Fruit fly (Drosophila melanogaster) whole organism, embryonic: Measurements from ENCODE around the gene CG13843.

Experiments used
- BtbVII ChIP-seq: fragments of 200-800 bp; sonication (Bioruptor generic); optimal IDR thresholded peaks from 3 replicates; lab custom pipeline; 2017; ENCODE audit warnings: missing biosample characterization, mild to moderate bottlenecking, missing genetic modification characterization
- CG1024 ChIP-seq: fragments of 200-800 bp; sonication (Bioruptor generic); IDR thresholded peaks from 2 replicates; pipeline ENCODE4 v1.3.6; 2022; ENCODE audit warnings: missing biosample characterization, missing genetic modification characterization
- CG10321 ChIP-seq: fragments of 200-800 bp; sonication (Bioruptor generic); IDR thresholded peaks from 2 replicates; pipeline ENCODE4 v1.3.6; 2022; ENCODE audit warnings: missing biosample characterization, missing genetic modification characterization
- CG12769 ChIP-seq: fragments of 200-800 bp; sonication (Bioruptor generic); optimal IDR thresholded peaks from 2 replicates; lab custom pipeline; 2019; ENCODE audit warnings: missing biosample characterization, mild to moderate bottlenecking, missing genetic modification characterization, moderate library complexity
- CG12942 ChIP-seq: fragments of 200-800 bp; sonication (Bioruptor generic); optimal IDR thresholded peaks from 3 replicates; lab custom pipeline; 2016; ENCODE audit warnings: missing biosample characterization, missing genetic modification characterization
- CG15479 ChIP-seq: fragments of 200-800 bp; sonication (Bioruptor generic); optimal IDR thresholded peaks from 3 replicates; lab custom pipeline; 2019; ENCODE audit warnings: missing biosample characterization, mild to moderate bottlenecking, missing genetic modification characterization, moderate library complexity
- CG15601 ChIP-seq: fragments of 200-800 bp; sonication (Bioruptor generic); optimal IDR thresholded peaks from 3 replicates; lab custom pipeline; 2019; ENCODE audit warnings: missing biosample characterization, mild to moderate bottlenecking, missing genetic modification characterization, moderate library complexity
- CG2199 ChIP-seq: fragments of 200-800 bp; sonication (Bioruptor generic); IDR thresholded peaks from 3 replicates; pipeline ENCODE4 v1.3.6; 2022; ENCODE audit warnings: missing biosample characterization, missing genetic modification characterization
- CG32767 ChIP-seq: fragments of 200-800 bp; sonication (Bioruptor generic); IDR thresholded peaks from 2 replicates; pipeline ENCODE4 v1.3.6; 2022; ENCODE audit warnings: missing biosample characterization, missing genetic modification characterization
- CG33213 ChIP-seq: fragments of 200-800 bp; sonication (Bioruptor generic); optimal IDR thresholded peaks from 3 replicates; lab custom pipeline; 2016; ENCODE audit warnings: missing biosample characterization, missing genetic modification characterization
- CG4282 ChIP-seq: fragments of 200-800 bp; sonication (Bioruptor generic); optimal IDR thresholded peaks from 2 replicates; lab custom pipeline; 2016; ENCODE audit warnings: missing biosample characterization, missing genetic modification characterization
- CG4707 ChIP-seq: fragments of 200-800 bp; sonication (Bioruptor generic); optimal IDR thresholded peaks from 2 replicates; lab custom pipeline; 2018; ENCODE audit warnings: missing biosample characterization, mild to moderate bottlenecking, missing genetic modification characterization, moderate library complexity
- CG4820 ChIP-seq: fragments of 200-800 bp; sonication (Bioruptor generic); optimal IDR thresholded peaks from 3 replicates; lab custom pipeline; 2016; ENCODE audit warnings: missing biosample characterization, missing genetic modification characterization
- CG6689 ChIP-seq: fragments of 200-800 bp; sonication (Bioruptor generic); IDR thresholded peaks from 2 replicates; pipeline ENCODE4 v1.3.6; 2022; ENCODE audit warnings: missing biosample characterization, missing genetic modification characterization
- CG7786 ChIP-seq: fragments of 200-800 bp; sonication (Bioruptor generic); optimal IDR thresholded peaks from 2 replicates; lab custom pipeline; 2016; ENCODE audit warnings: missing biosample characterization, missing genetic modification characterization
- CG8290 ChIP-seq, 3 experiments: fragments of 200-800 bp; sonication (Bioruptor generic); optimal IDR thresholded peaks; 2 replicates each; lab custom pipeline; 2016 to 2019; ENCODE audit warnings: missing biosample characterization in 3 of 3, missing genetic modification characterization in 3 of 3, mild to moderate bottlenecking in 2 of 3, moderate library complexity in 1 of 3
- CG8944 ChIP-seq: fragments of 200-800 bp; sonication (Bioruptor generic); optimal IDR thresholded peaks from 3 replicates; lab custom pipeline; 2016; ENCODE audit warnings: missing biosample characterization, missing genetic modification characterization
- CHES-1-like ChIP-seq: fragments of 200-800 bp; sonication (Bioruptor generic); optimal IDR thresholded peaks from 2 replicates; lab custom pipeline; 2016; ENCODE audit warnings: missing biosample characterization, missing genetic modification characterization
- Dbx ChIP-seq: fragments of 200-800 bp; sonication (Bioruptor generic); IDR thresholded peaks from 3 replicates; pipeline ENCODE4 v1.3.6; 2022; ENCODE audit warnings: missing biosample characterization, missing genetic modification characterization
- Dip3 ChIP-seq: fragments of 200-800 bp; sonication (Bioruptor generic); optimal IDR thresholded peaks from 3 replicates; lab custom pipeline; 2016; ENCODE audit warnings: missing biosample characterization, missing genetic modification characterization
- Hr51 ChIP-seq, 2 experiments: fragments of 200-800 bp; sonication (Bioruptor generic); optimal IDR thresholded peaks; 2 replicates in 1 of 2; 3 replicates in 1 of 2; lab custom pipeline; 2016 to 2018; ENCODE audit warnings: missing biosample characterization in 2 of 2, missing genetic modification characterization in 2 of 2, mild to moderate bottlenecking in 1 of 2, moderate library complexity in 1 of 2
- Lhr ChIP-seq: fragments of 200-800 bp; sonication (Bioruptor generic); optimal IDR thresholded peaks from 3 replicates; lab custom pipeline; 2017; ENCODE audit warnings: mild to moderate bottlenecking, missing biosample characterization, missing genetic modification reagents, missing genetic modification characterization
- Meics ChIP-seq: fragments of 200-800 bp; sonication (Bioruptor generic); optimal IDR thresholded peaks from 2 replicates; lab custom pipeline; 2017; ENCODE audit warnings: missing biosample characterization, mild to moderate bottlenecking, missing genetic modification characterization
- Side ChIP-seq: fragments of 200-800 bp; sonication (Bioruptor generic); optimal IDR thresholded peaks from 2 replicates; lab custom pipeline; 2016; ENCODE audit warnings: missing biosample characterization, missing genetic modification characterization
- abd-A ChIP-seq: fragments of 200-800 bp; sonication (Bioruptor generic); optimal IDR thresholded peaks from 3 replicates; lab custom pipeline; 2019; ENCODE audit warnings: missing biosample characterization, mild to moderate bottlenecking, missing genetic modification characterization, moderate library complexity
- ac ChIP-seq: fragments of 200-800 bp; sonication (Bioruptor generic); optimal IDR thresholded peaks from 3 replicates; lab custom pipeline; 2017; ENCODE audit warnings: missing biosample characterization, mild to moderate bottlenecking, missing genetic modification characterization
- bbx ChIP-seq: fragments of 200-800 bp; sonication (Bioruptor generic); IDR thresholded peaks from 2 replicates; pipeline ENCODE4 v1.3.6; 2022; ENCODE audit warnings: missing biosample characterization, missing genetic modification characterization; ENCODE audit not compliant: partially characterized antibody
- bsh ChIP-seq, 2 experiments: fragments of 200-800 bp; sonication (Bioruptor generic); optimal IDR thresholded peaks; 2 replicates each; lab custom pipeline; 2017 to 2018; ENCODE audit warnings: mild to moderate bottlenecking in 2 of 2, missing biosample characterization in 2 of 2, missing genetic modification characterization in 2 of 2, moderate library complexity in 1 of 2
- ci ChIP-seq: fragments of 200-800 bp; sonication (Bioruptor generic); IDR thresholded peaks from 3 replicates; pipeline ENCODE4 v1.3.6; 2022; ENCODE audit warnings: missing biosample characterization, missing genetic modification characterization
- da ChIP-seq: fragments of 200-800 bp; sonication (Bioruptor generic); optimal IDR thresholded peaks from 2 replicates; lab custom pipeline; 2016; ENCODE audit warnings: missing biosample characterization, missing genetic modification characterization
- ham ChIP-seq: fragments of 200-800 bp; sonication (Bioruptor generic); IDR thresholded peaks from 2 replicates; pipeline ENCODE4 v1.3.6; 2022; ENCODE audit warnings: missing biosample characterization, missing genetic modification characterization
- hkb ChIP-seq, 2 experiments: fragments of 200-800 bp in 1 of 2; fragments of >200 bp in 1 of 2; sonication (Bioruptor generic) in 1 of 2; IDR thresholded peaks in 1 of 2; optimal IDR thresholded peaks in 1 of 2; 2 replicates each; pipeline versions ENCODE4 v1.3.6 to Lab custom; 2017 to 2022; ENCODE audit warnings: missing biosample characterization in 1 of 2, missing genetic modification characterization in 1 of 2
- kay ChIP-seq: fragments of 200-800 bp; sonication (Bioruptor generic); optimal IDR thresholded peaks from 2 replicates; lab custom pipeline; 2016; ENCODE audit warnings: missing biosample characterization, missing genetic modification characterization
- lab ChIP-seq: fragments of 200-800 bp; sonication (Bioruptor generic); optimal IDR thresholded peaks from 3 replicates; lab custom pipeline; 2017; ENCODE audit warnings: missing biosample characterization, missing genetic modification characterization, mild to moderate bottlenecking, moderate library complexity, missing genetic modification reagents
- lmd ChIP-seq: fragments of 200-800 bp; sonication (Bioruptor generic); IDR thresholded peaks from 2 replicates; pipeline ENCODE4 v1.3.6; 2022; ENCODE audit warnings: missing biosample characterization, missing genetic modification characterization
- mirr ChIP-seq: fragments of 200-800 bp; sonication (Bioruptor generic); optimal IDR thresholded peaks from 3 replicates; lab custom pipeline; 2018; ENCODE audit warnings: missing biosample characterization, mild to moderate bottlenecking, missing genetic modification characterization
- nerfin-1 ChIP-seq: fragments of 200-800 bp; sonication (Bioruptor generic); optimal IDR thresholded peaks from 3 replicates; lab custom pipeline; 2019; ENCODE audit warnings: missing biosample characterization, mild to moderate bottlenecking, missing genetic modification characterization, moderate library complexity
- nom ChIP-seq: fragments of 200-800 bp; sonication (Bioruptor generic); optimal IDR thresholded peaks from 2 replicates; lab custom pipeline; 2017; ENCODE audit warnings: missing biosample characterization, missing genetic modification characterization, mild to moderate bottlenecking, moderate library complexity, missing genetic modification reagents
- org-1 ChIP-seq: fragments of 200-800 bp; sonication (Bioruptor generic); optimal IDR thresholded peaks from 2 replicates; lab custom pipeline; 2017; ENCODE audit warnings: missing biosample characterization, missing genetic modification characterization
- phol ChIP-seq: fragments of 200-800 bp; sonication (Bioruptor generic); optimal IDR thresholded peaks from 3 replicates; lab custom pipeline; 2018; ENCODE audit warnings: missing biosample characterization, mild to moderate bottlenecking, missing genetic modification characterization, moderate library complexity
- pros ChIP-seq: fragments of 200-800 bp; sonication (Bioruptor generic); optimal IDR thresholded peaks from 3 replicates; lab custom pipeline; 2019; ENCODE audit warnings: missing biosample characterization, mild to moderate bottlenecking, missing genetic modification characterization, moderate library complexity
- slp2 ChIP-seq: fragments of 200-800 bp; sonication (Bioruptor generic); optimal IDR thresholded peaks from 2 replicates; lab custom pipeline; 2016; ENCODE audit warnings: missing biosample characterization, missing genetic modification characterization
- toy ChIP-seq: fragments of 200-800 bp; sonication (Bioruptor generic); IDR thresholded peaks from 2 replicates; pipeline ENCODE4 v1.3.6; 2022; ENCODE audit warnings: missing biosample characterization, missing genetic modification characterization
- trh ChIP-seq: fragments of 200-800 bp; sonication (Bioruptor generic); optimal IDR thresholded peaks from 2 replicates; lab custom pipeline; 2016; ENCODE audit warnings: missing biosample characterization, missing genetic modification characterization
- unpg ChIP-seq: fragments of 200-800 bp; sonication (Bioruptor generic); optimal IDR thresholded peaks from 3 replicates; lab custom pipeline; 2018; ENCODE audit warnings: missing biosample characterization, mild to moderate bottlenecking, missing genetic modification characterization, moderate library complexity
- wdn ChIP-seq: fragments of 200-800 bp; sonication (Bioruptor generic); IDR thresholded peaks from 2 replicates; pipeline ENCODE4 v1.3.6; 2022; ENCODE audit warnings: missing biosample characterization, missing genetic modification characterization
- wek ChIP-seq: fragments of 200-800 bp; sonication (Bioruptor generic); optimal IDR thresholded peaks from 3 replicates; lab custom pipeline; 2018; ENCODE audit warnings: missing biosample characterization, mild to moderate bottlenecking, missing genetic modification characterization, moderate library complexity
- zfh1 ChIP-seq: fragments of 200-800 bp; sonication (Bioruptor generic); IDR thresholded peaks from 3 replicates; pipeline ENCODE4 v1.3.6; 2022; ENCODE audit warnings: missing biosample characterization, missing genetic modification characterization

Gene CG13843

DNA sequence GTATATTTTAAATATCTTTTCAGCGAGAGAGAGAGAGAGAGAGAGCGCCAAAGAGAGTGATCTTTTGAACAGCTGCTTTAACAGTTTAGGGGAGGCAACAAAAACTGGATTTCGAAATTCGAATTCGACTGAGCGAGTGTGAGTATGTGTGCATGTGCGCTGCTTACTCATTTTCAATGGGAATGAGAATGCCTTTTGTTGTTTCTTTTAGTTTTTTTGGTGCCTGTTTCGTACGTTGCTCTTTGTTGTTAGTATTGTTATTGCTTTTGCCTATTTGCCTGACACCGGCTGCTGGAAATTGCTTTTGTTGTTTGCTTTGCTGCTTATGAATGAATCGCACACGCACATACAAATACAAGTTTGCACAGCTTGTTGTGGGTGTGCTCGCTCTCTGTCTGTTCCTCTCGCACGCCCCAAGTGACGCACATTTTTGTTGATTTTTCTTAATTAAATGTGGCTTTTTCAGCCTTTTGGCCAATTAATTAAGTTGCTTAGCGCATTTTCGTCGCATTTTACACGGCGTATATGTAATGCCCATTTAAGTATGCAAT lies 17.6 kb downstream of the CG13843 start (continued):
- TF ChIP-seq nerfin-1 (tag; lab: Kevin White, UChicago) (peak; percentile 4), BtbVII (peak; percentile 47), CG1024 (GFP tag; lab: Robert Waterston, UW) (0 out of 2 replicates have a peak, but pooled peaks have one; percentile 15), CG12942 (GFP tag; lab: Kevin White, UChicago) (peak; percentile 3), CG7786 (peak; percentile 36), CG33213 (GFP tag; lab: Kevin White, UChicago) (peak; percentile 7), CG12769 (tag; lab: Kevin White, UChicago) (peak; percentile 80), slp2 (peak; percentile 18), Dbx (0 out of 3 replicates have a peak, but pooled peaks have one; percentile 21), kay (GFP tag; lab: Kevin White, UChicago) (peak; percentile 84), CG15601 (tag; lab: Kevin White, UChicago) (peak; percentile 23), bsh (GFP tag; optimal IDR thresholded peaks at IDR 0.05; lab: Kevin White, UChicago) (peak; percentile 35 to 92), da (GFP tag; lab: Kevin White, UChicago) (peak; percentile 65), hkb (optimal IDR thresholded peaks at IDR 0.05; lab: Kevin White, UChicago) (no peak), hkb (GFP tag; IDR thresholded peaks at IDR 0.05; lab: Robert Waterston, UW) (peak; percentile 68), unpg (GFP tag; lab: Kevin White, UChicago) (peak; percentile 49), ham (GFP tag; lab: Robert Waterston, UW) (no peak), CG2199 (GFP tag; lab: Robert Waterston, UW) (peak; percentile 69; the same call in 1 of the 3 replicates), lmd (GFP tag; lab: Robert Waterston, UW) (no peak), CG8290 (GFP tag; optimal IDR thresholded peaks at IDR 0.05; lab: Kevin White, UChicago) (no peak), CG8290 (tag; optimal IDR thresholded peaks at IDR 0.05; lab: Kevin White, UChicago) (peak in 1 of 2 experiments; percentile 65), CG6689 (GFP tag; lab: Robert Waterston, UW) (no peak), org-1 (GFP tag; lab: Kevin White, UChicago) (peak; percentile 35), CG32767 (GFP tag; lab: Robert Waterston, UW) (peak; percentile 28; the same call in 1 of the 2 replicates), Side (GFP tag; lab: Kevin White, UChicago) (peak; percentile 59), pros (peak; percentile 69), zfh1 (GFP tag; lab: Robert Waterston, UW) (peak; percentile 34; the same call in 1 of the 3 replicates), CHES-1-like (GFP tag; lab: Kevin White, UChicago) (peak; percentile 79), CG15479 (GFP tag; lab: Kevin White, UChicago) (no peak), toy (GFP tag; lab: Robert Waterston, UW) (no peak), wek (GFP tag; lab: Kevin White, UChicago) (peak; percentile 83), CG4707 (peak; percentile 50), CG10321 (GFP tag; lab: Robert Waterston, UW) (peak; percentile 72), CG4820 (no peak), trh (no peak), Dip3 (no peak), wdn (0 out of 2 replicates have a peak, but pooled peaks have one; percentile 31), Meics (GFP tag; lab: Kevin White, UChicago) (peak; percentile 73), ac (GFP tag; lab: Kevin White, UChicago) (peak; percentile 9), mirr (GFP tag; lab: Kevin White, UChicago) (peak; percentile 81), phol (tag; lab: Kevin White, UChicago) (no peak), Lhr (GFP tag; lab: Kevin White, UChicago) (no peak), bbx (GFP tag; lab: Robert Waterston, UW) (peak; percentile 10; the same call in 1 of the 2 replicates), abd-A (tag; lab: Kevin White, UChicago) (peak; percentile 73), CG4282 (GFP tag; lab: Kevin White, UChicago) (peak; percentile 11), CG8944 (GFP tag; lab: Kevin White, UChicago) (no peak), nom (GFP tag; lab: Kevin White, UChicago) (peak; percentile 97), ci (GFP tag; lab: Robert Waterston, UW) (peak; percentile 76; the same call in 2 of the 3 replicates), Hr51 (GFP tag; optimal IDR thresholded peaks at IDR 0.05; lab: Kevin White, UChicago) (peak; percentile 5 to 18), lab (peak; percentile 85)
